Worm (Caenorhabditis elegans): ENCODE data around the gene egl-44.

The egl-44 gene

ce11 chrII:5885966-5886621, 42.5 kb upstream of the egl-44 start:
- TF ChIP-seq efl-1 (optimal IDR thresholded peaks at IDR 0.05) (no peak), efl-1 (GFP tag; optimal IDR thresholded peaks at IDR 0.05 in 1 of 2) (peak in 1 of 2 experiments; percentile 90), ceh-8 (GFP tag; optimal IDR thresholded peaks at IDR 0.05) (no peak), nhr-90 (tag; optimal IDR thresholded peaks at IDR 0.05; ENCODE audit: poor library complexity) (peak; percentile 5), zag-1 (tag; optimal IDR thresholded peaks at IDR 0.05) (no peak), snu-23 (GFP tag; optimal IDR thresholded peaks at IDR 0.05) (peak; percentile 32), ceh-90 (tag; optimal IDR thresholded peaks at IDR 0.05) (no peak), blmp-1 (tag; optimal IDR thresholded peaks at IDR 0.05) (peak; percentile 95), elt-3 (tag; optimal IDR thresholded peaks at IDR 0.05) (peak in 5 of 6 experiments; percentile 21 to 96 (median 35)), ztf-11 (tag; optimal IDR thresholded peaks at IDR 0.05) (no peak), nhr-76 (tag; optimal IDR thresholded peaks at IDR 0.05) (no peak), lin-15B (tag; optimal IDR thresholded peaks at IDR 0.05) (no peak), tbx-2 (tag; optimal IDR thresholded peaks at IDR 0.05) (no peak), nhr-28 (tag; optimal IDR thresholded peaks at IDR 0.05) (no peak), mdl-1 (tag; optimal IDR thresholded peaks at IDR 0.05) (peak in 1 of 2 experiments; percentile 15), pag-3 (tag; optimal IDR thresholded peaks at IDR 0.05; ENCODE audit: borderline replicate concordance, insufficient read depth) (peak; percentile 57), isw-1 (GFP tag; IDR thresholded peaks at IDR 0.05) (no peak), nhr-12 (tag; optimal IDR thresholded peaks at IDR 0.05) (no peak), nhr-84 (tag; optimal IDR thresholded peaks at IDR 0.05) (no peak), nhr-85 (tag) (peak; percentile 88), unc-30 (tag; optimal IDR thresholded peaks at IDR 0.05) (no peak), lin-14 (GFP tag; optimal IDR thresholded peaks at IDR 0.05) (peak; percentile 68), sup-37 (GFP tag; optimal IDR thresholded peaks at IDR 0.05) (no peak), nhr-19 (GFP tag; conservative IDR thresholded peaks at IDR 0.05) (0 out of 2 replicates have a peak, but pooled peaks have one; percentile 23), irx-1 (tag; optimal IDR thresholded peaks at IDR 0.05) (no peak), lin-35 (GFP tag; optimal IDR thresholded peaks at IDR 0.05) (peak in 1 of 2 experiments; percentile 58), snpc-4 (tag; optimal IDR thresholded peaks at IDR 0.05) (no peak), dpl-1 (GFP tag; optimal IDR thresholded peaks at IDR 0.05) (no peak), nhr-237 (tag; optimal IDR thresholded peaks at IDR 0.05) (no peak), ceh-63 (GFP tag; optimal IDR thresholded peaks at IDR 0.05) (no peak), elt-2 (tag; optimal IDR thresholded peaks at IDR 0.05) (peak; percentile 28), hpl-2 (GFP tag; optimal IDR thresholded peaks at IDR 0.05) (peak; percentile 6), zip-4 (GFP tag; optimal IDR thresholded peaks at IDR 0.05) (peak; percentile 28), hlh-4 (tag; optimal IDR thresholded peaks at IDR 0.05) (no peak), lsy-2 (tag; optimal IDR thresholded peaks at IDR 0.05) (peak in 1 of 2 experiments; percentile 33), lir-3 (tag; optimal IDR thresholded peaks at IDR 0.05; ENCODE audit: poor library complexity) (no peak), nhr-71 (tag; optimal IDR thresholded peaks at IDR 0.05) (peak; percentile 6), ztf-4 (tag; optimal IDR thresholded peaks at IDR 0.05) (no peak), jun-1 (tag; optimal IDR thresholded peaks at IDR 0.05) (peak; percentile 46), swsn-7 (tag; optimal IDR thresholded peaks at IDR 0.05) (no peak)

- peak; percentile 87 for TF ChIP-seq fkh-8 (tag; optimal IDR thresholded peaks at IDR 0.05)
- peak; percentile 65 for TF ChIP-seq dsc-1 (tag; optimal IDR thresholded peaks at IDR 0.05)
- TF ChIP-seq efl-1 (optimal IDR thresholded peaks at IDR 0.05): no peak
- TF ChIP-seq efl-1 (GFP tag; optimal IDR thresholded peaks at IDR 0.05 in 1 of 2): peak in 1 of 2 experiments; percentile 58
- no peak for TF ChIP-seq unc-86 (tag; optimal IDR thresholded peaks at IDR 0.05)
- TF ChIP-seq lin-14 (GFP tag; optimal IDR thresholded peaks at IDR 0.05): peak; percentile 25
- peak; percentile 26 for TF ChIP-seq nhr-71 (tag; optimal IDR thresholded peaks at IDR 0.05)
- TF ChIP-seq sup-37 (GFP tag; optimal IDR thresholded peaks at IDR 0.05): no peak
These were observed 39.0 kb upstream of the egl-44 start for ce11 chrII:5889417-5890139.
